Worm (Caenorhabditis elegans): Measurements from ENCODE around the gene vha-14.

vha-14 gene

DNA sequence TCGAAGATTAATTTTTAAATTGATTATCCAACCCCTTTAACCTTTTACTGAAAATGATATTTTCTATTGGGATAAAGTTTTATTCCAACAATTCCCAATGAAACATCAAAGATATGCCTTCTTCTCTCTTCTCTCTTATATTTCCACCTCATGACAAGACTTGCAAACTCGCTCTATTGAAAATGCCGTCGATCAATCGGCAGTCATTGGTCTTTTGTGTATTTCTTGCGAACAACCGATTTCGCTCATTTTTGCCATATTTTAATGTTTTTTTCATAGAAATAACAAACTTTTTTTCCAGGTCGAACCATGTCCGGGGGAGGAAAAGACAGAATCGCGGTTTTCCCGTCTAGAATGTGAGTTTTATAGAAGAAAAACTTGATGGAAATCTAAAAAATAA lies at the start of gene vha-14:
TSS of gene vha-14 (plus strand) at position 302 of the 400 bp plus-strand sequence.
- no peak for TF ChIP-seq ctbp-1 (GFP tag; IDR thresholded peaks at IDR 0.05)
- no peak for TF ChIP-seq nhr-25 (tag; optimal IDR thresholded peaks at IDR 0.05; ENCODE audit: borderline replicate concordance, insufficient read depth)
- TF ChIP-seq pqm-1 (tag; optimal IDR thresholded peaks at IDR 0.05): peak; percentile 77
- no peak for TF ChIP-seq fos-1 (tag; optimal IDR thresholded peaks at IDR 0.05)
- no peak for TF ChIP-seq nhr-102 (tag; optimal IDR thresholded peaks at IDR 0.05)
- no peak for TF ChIP-seq nhr-111 (GFP tag; optimal IDR thresholded peaks at IDR 0.05)
- no peak for TF ChIP-seq nhr-48 (tag; optimal IDR thresholded peaks at IDR 0.05)
- no peak for TF ChIP-seq madf-9 (GFP tag; conservative IDR thresholded peaks at IDR 0.05)
- TF ChIP-seq Y75B8A.6 (GFP tag; IDR thresholded peaks at IDR 0.05): no peak
- peak; percentile 77 for TF ChIP-seq mep-1 (tag; optimal IDR thresholded peaks at IDR 0.05)
- TF ChIP-seq hif-1 (tag; optimal IDR thresholded peaks at IDR 0.05): no peak
- TF ChIP-seq unc-62 (GFP tag; optimal IDR thresholded peaks at IDR 0.05 in 1 of 2): peak in 1 of 2 experiments; percentile 69
- TF ChIP-seq unc-62 (tag; optimal IDR thresholded peaks at IDR 0.05): no peak
- no peak for TF ChIP-seq D1046.2 (GFP tag; IDR thresholded peaks at IDR 0.05)
- peak; percentile 97 for TF ChIP-seq nhr-6 (tag; optimal IDR thresholded peaks at IDR 0.05)
- TF ChIP-seq nhr-28 (tag; optimal IDR thresholded peaks at IDR 0.05): peak; percentile 65
- no peak for TF ChIP-seq lim-7 (GFP tag; IDR thresholded peaks at IDR 0.05)
- peak; percentile 22 for TF ChIP-seq hlh-11 (tag; optimal IDR thresholded peaks at IDR 0.05)
- no peak for TF ChIP-seq daf-19 (GFP tag; conservative IDR thresholded peaks at IDR 0.05)
- TF ChIP-seq ceh-28 (tag; optimal IDR thresholded peaks at IDR 0.05): no peak
- no peak for TF ChIP-seq lin-39 (tag; optimal IDR thresholded peaks at IDR 0.05)
- TF ChIP-seq F44E2.7 (GFP tag; IDR thresholded peaks at IDR 0.05): no peak
- no peak for TF ChIP-seq dmd-8 (GFP tag; IDR thresholded peaks at IDR 0.05)
- TF ChIP-seq daf-16 (GFP tag; optimal IDR thresholded peaks at IDR 0.05): no peak
- TF ChIP-seq daf-16 (tag; optimal IDR thresholded peaks at IDR 0.05): peak; percentile 33
- TF ChIP-seq unc-39 (tag; optimal IDR thresholded peaks at IDR 0.05): no peak
- TF ChIP-seq lin-38 (GFP tag; IDR thresholded peaks at IDR 0.05): peak; percentile 75
- TF ChIP-seq lsy-2 (tag; optimal IDR thresholded peaks at IDR 0.05): peak in 1 of 2 experiments; percentile 71
- TF ChIP-seq egl-43 (GFP tag; IDR thresholded peaks at IDR 0.05): no peak
- no peak for TF ChIP-seq ceh-20 (GFP tag; IDR thresholded peaks at IDR 0.05)
- peak; percentile 21 for TF ChIP-seq mes-2 (tag; optimal IDR thresholded peaks at IDR 0.05; ENCODE audit: poor library complexity, severe bottlenecking)
- no peak for TF ChIP-seq dmd-6 (GFP tag; IDR thresholded peaks at IDR 0.05)
- TF ChIP-seq php-3 (GFP tag; IDR thresholded peaks at IDR 0.05): no peak
- no peak for TF ChIP-seq ces-1 (GFP tag; optimal IDR thresholded peaks at IDR 0.05)
- peak; percentile 67 for TF ChIP-seq aha-1 (tag)
- TF ChIP-seq arid-1 (GFP tag; conservative IDR thresholded peaks at IDR 0.05): no peak
- no peak for TF ChIP-seq F37D6.2 (tag; optimal IDR thresholded peaks at IDR 0.05)
- TF ChIP-seq ceh-44 (GFP tag; IDR thresholded peaks at IDR 0.05): no peak
- no peak for TF ChIP-seq pha-4 (GFP tag; IDR thresholded peaks at IDR 0.05)
- no peak for TF ChIP-seq pha-4 (tag; optimal IDR thresholded peaks at IDR 0.05)
- no peak for TF ChIP-seq F26F4.8 (GFP tag; conservative IDR thresholded peaks at IDR 0.05)
- TF ChIP-seq T20F7.1 (GFP tag; optimal IDR thresholded peaks at IDR 0.05): peak; percentile 46
- TF ChIP-seq F10B5.3 (tag; optimal IDR thresholded peaks at IDR 0.05): no peak
- no peak for TF ChIP-seq tag-97 (GFP tag; IDR thresholded peaks at IDR 0.05)
- TF ChIP-seq ztf-7 (tag; optimal IDR thresholded peaks at IDR 0.05): no peak
- peak; percentile 27 for TF ChIP-seq dve-1 (tag; optimal IDR thresholded peaks at IDR 0.05; ENCODE audit: insufficient read depth)
- TF ChIP-seq ama-1 (optimal IDR thresholded peaks at IDR 0.05): peak; percentile 43
- TF ChIP-seq dpl-1 (GFP tag; optimal IDR thresholded peaks at IDR 0.05): peak; percentile 35
- TF ChIP-seq nhr-77 (tag; optimal IDR thresholded peaks at IDR 0.05): peak; percentile 79
- TF ChIP-seq hlh-30 (tag; optimal IDR thresholded peaks at IDR 0.05; ENCODE audit: insufficient read depth): peak; percentile 92
- no peak for TF ChIP-seq lir-3 (tag; optimal IDR thresholded peaks at IDR 0.05)
